Fruit fly (Drosophila melanogaster) whole organism, embryonic: ENCODE measurements around the gene nAChRalpha7.

Experiments used
- Aef1 ChIP-seq: fragments of 200-800 bp; sonication (Bioruptor generic); IDR thresholded peaks from 3 replicates; pipeline ENCODE4 v1.3.6; 2022; ENCODE audit warnings: missing biosample characterization, missing genetic modification characterization
- Antp ChIP-seq: fragments of 200-800 bp; sonication (Bioruptor generic); optimal IDR thresholded peaks from 3 replicates; lab custom pipeline; 2016; ENCODE audit warnings: missing biosample characterization, missing genetic modification characterization
- Awh ChIP-seq: fragments of 200-800 bp; sonication (Bioruptor generic); IDR thresholded peaks from 2 replicates; pipeline ENCODE4, ENCODE4 v1.3.6; 2022; ENCODE audit warnings: missing biosample characterization, missing genetic modification characterization
- B-H2 ChIP-seq: fragments of 200-800 bp; sonication (Bioruptor generic); optimal IDR thresholded peaks from 2 replicates; lab custom pipeline; 2018; ENCODE audit warnings: missing biosample characterization, mild to moderate bottlenecking, missing genetic modification characterization
- Bgb ChIP-seq: fragments of 200-800 bp; sonication (Bioruptor generic); IDR thresholded peaks from 2 replicates; pipeline ENCODE4 v1.3.6; 2022; ENCODE audit warnings: missing biosample characterization, missing genetic modification characterization; ENCODE audit not compliant: partially characterized antibody
- CG11723 ChIP-seq: fragments of 200-800 bp; sonication (Bioruptor generic); optimal IDR thresholded peaks from 2 replicates; lab custom pipeline; 2017; ENCODE audit warnings: missing biosample characterization, mild to moderate bottlenecking, missing genetic modification characterization
- CG12071 ChIP-seq: fragments of 200-800 bp; sonication (Bioruptor generic); optimal IDR thresholded peaks from 3 replicates; lab custom pipeline; 2018; ENCODE audit warnings: missing biosample characterization, mild to moderate bottlenecking, missing genetic modification characterization
- CG13296 ChIP-seq: fragments of 200-800 bp; sonication (Bioruptor generic); optimal IDR thresholded peaks from 3 replicates; lab custom pipeline; 2018; ENCODE audit warnings: missing biosample characterization, mild to moderate bottlenecking, missing genetic modification characterization
- CG15269 ChIP-seq: fragments of 200-800 bp; sonication (Bioruptor generic); optimal IDR thresholded peaks from 2 replicates; lab custom pipeline; 2018; ENCODE audit warnings: missing biosample characterization, mild to moderate bottlenecking, missing genetic modification characterization, moderate library complexity
- CG16815 ChIP-seq: fragments of 200-800 bp; sonication (Bioruptor generic); optimal IDR thresholded peaks from 3 replicates; lab custom pipeline; 2017; ENCODE audit warnings: missing biosample characterization, mild to moderate bottlenecking, missing genetic modification characterization
- CG18476 ChIP-seq: fragments of 200-800 bp; sonication (Bioruptor generic); optimal IDR thresholded peaks from 2 replicates; lab custom pipeline; 2016; ENCODE audit warnings: missing biosample characterization, mild to moderate bottlenecking, missing genetic modification characterization
- CG3995 ChIP-seq: fragments of 200-800 bp; sonication (Bioruptor generic); optimal IDR thresholded peaks from 3 replicates; lab custom pipeline; 2016; ENCODE audit warnings: missing biosample characterization, missing genetic modification characterization
- CG42726 ChIP-seq: fragments of 200-800 bp; sonication (Bioruptor generic); IDR thresholded peaks from 2 replicates; pipeline ENCODE4 v1.3.6; 2022; ENCODE audit warnings: missing biosample characterization, missing genetic modification characterization; ENCODE audit not compliant: partially characterized antibody
- CG43689 ChIP-seq: fragments of 200-800 bp; sonication (Bioruptor generic); IDR thresholded peaks from 2 replicates; pipeline ENCODE4 v1.3.6; 2022; ENCODE audit warnings: missing biosample characterization, missing genetic modification characterization
- CG6272 ChIP-seq: fragments of 200-800 bp; sonication (Bioruptor generic); IDR thresholded peaks from 2 replicates; pipeline ENCODE4 v1.3.6; 2022; ENCODE audit warnings: missing biosample characterization, missing genetic modification characterization
- CG7271 ChIP-seq: fragments of 200-800 bp; sonication (Bioruptor generic); optimal IDR thresholded peaks from 2 replicates; lab custom pipeline; 2018; ENCODE audit warnings: missing biosample characterization, mild to moderate bottlenecking, missing genetic modification characterization, moderate library complexity
- CG9817 ChIP-seq: fragments of 200-800 bp; sonication (Bioruptor generic); optimal IDR thresholded peaks from 2 replicates; lab custom pipeline; 2018; ENCODE audit warnings: missing biosample characterization, mild to moderate bottlenecking, missing genetic modification characterization, moderate library complexity
- Camta ChIP-seq: fragments of 200-800 bp; sonication (Bioruptor generic); optimal IDR thresholded peaks from 2 replicates; lab custom pipeline; 2016; ENCODE audit warnings: missing biosample characterization, missing genetic modification characterization
- CoRest ChIP-seq: fragments of 200-800 bp; sonication (Bioruptor generic); optimal IDR thresholded peaks from 3 replicates; lab custom pipeline; 2018; ENCODE audit warnings: missing biosample characterization, mild to moderate bottlenecking, missing genetic modification characterization, moderate library complexity
- D19B ChIP-seq: fragments of 200-800 bp; sonication (Bioruptor generic); optimal IDR thresholded peaks from 2 replicates; lab custom pipeline; 2017; ENCODE audit warnings: missing biosample characterization, mild to moderate bottlenecking, missing genetic modification characterization
- Doc2 ChIP-seq: fragments of 200-800 bp; sonication (Bioruptor generic); IDR thresholded peaks from 2 replicates; pipeline ENCODE4 v1.3.6; 2022; ENCODE audit warnings: missing biosample characterization, missing genetic modification characterization
- Dref ChIP-seq: fragments of 200-800 bp; sonication (Bioruptor generic); IDR thresholded peaks from 2 replicates; pipeline ENCODE4 v1.3.6; 2022; ENCODE audit warnings: missing biosample characterization, missing genetic modification characterization
- Gug ChIP-seq: fragments of 200-800 bp; sonication (Bioruptor generic); IDR thresholded peaks from 4 replicates; pipeline ENCODE4 v1.3.6; 2022; ENCODE audit warnings: missing biosample characterization, missing genetic modification characterization
- HLH54F ChIP-seq: fragments of 200-800 bp; sonication (Bioruptor generic); optimal IDR thresholded peaks from 3 replicates; lab custom pipeline; 2016; ENCODE audit warnings: missing biosample characterization, missing genetic modification characterization
- Hey ChIP-seq: fragments of 200-800 bp; sonication (Bioruptor generic); optimal IDR thresholded peaks from 3 replicates; lab custom pipeline; 2018; ENCODE audit warnings: missing biosample characterization, mild to moderate bottlenecking, missing genetic modification characterization
- MBD-R2 ChIP-seq: fragments of 200-800 bp; sonication (Bioruptor generic); IDR thresholded peaks from 2 replicates; pipeline ENCODE4 v1.3.6; 2022; ENCODE audit warnings: missing biosample characterization, missing genetic modification characterization
- Mes4 ChIP-seq: fragments of 200-800 bp; sonication (Bioruptor generic); optimal IDR thresholded peaks from 2 replicates; lab custom pipeline; 2016; ENCODE audit warnings: missing biosample characterization, missing genetic modification characterization
- Ptx1 ChIP-seq: fragments of 200-800 bp; sonication (Bioruptor generic); IDR thresholded peaks from 2 replicates; pipeline ENCODE4 v1.3.6; 2022; ENCODE audit warnings: missing biosample characterization, missing genetic modification characterization
- Sox102F ChIP-seq: fragments of 200-800 bp; sonication (Bioruptor generic); optimal IDR thresholded peaks from 2 replicates; lab custom pipeline; 2018; ENCODE audit warnings: missing biosample characterization, mild to moderate bottlenecking, missing genetic modification characterization, moderate library complexity
- Stat92E ChIP-seq, 3 experiments: fragments of >200 bp in 2 of 3; fragments of 200-800 bp in 1 of 3; sonication (Bioruptor generic) in 1 of 3; optimal IDR thresholded peaks; 2 replicates each; lab custom pipeline; 2017 to 2019; ENCODE audit warnings: missing biosample characterization in 3 of 3, missing genetic modification characterization in 3 of 3, mild to moderate bottlenecking in 1 of 3, moderate library complexity in 1 of 3
- al ChIP-seq: fragments of 200-800 bp; sonication (Bioruptor generic); IDR thresholded peaks from 2 replicates; pipeline ENCODE4 v1.3.6; 2022; ENCODE audit warnings: missing biosample characterization, missing genetic modification characterization
- amos ChIP-seq: fragments of 200-800 bp; sonication (Bioruptor generic); IDR thresholded peaks from 2 replicates; pipeline ENCODE4 v1.3.6; 2022; ENCODE audit warnings: missing biosample characterization, missing genetic modification characterization; ENCODE audit not compliant: partially characterized antibody
- bab2 ChIP-seq: fragments of 200-800 bp; sonication (Bioruptor generic); optimal IDR thresholded peaks from 2 replicates; lab custom pipeline; 2016; ENCODE audit warnings: missing biosample characterization, missing genetic modification characterization
- bsh ChIP-seq, 2 experiments: fragments of 200-800 bp; sonication (Bioruptor generic); optimal IDR thresholded peaks; 2 replicates each; lab custom pipeline; 2017 to 2018; ENCODE audit warnings: mild to moderate bottlenecking in 2 of 2, missing biosample characterization in 2 of 2, missing genetic modification characterization in 2 of 2, moderate library complexity in 1 of 2
- chn ChIP-seq: fragments of 200-800 bp; sonication (Bioruptor generic); optimal IDR thresholded peaks from 2 replicates; lab custom pipeline; 2016; ENCODE audit warnings: missing biosample characterization, missing genetic modification characterization
- crc ChIP-seq: fragments of 200-800 bp; sonication (Bioruptor generic); optimal IDR thresholded peaks from 2 replicates; lab custom pipeline; 2016; ENCODE audit warnings: missing biosample characterization, missing genetic modification characterization
- en ChIP-seq: fragments of 200-800 bp; sonication (Bioruptor generic); optimal IDR thresholded peaks from 2 replicates; lab custom pipeline; 2016; ENCODE audit warnings: missing biosample characterization, missing genetic modification characterization
- fd64A ChIP-seq: fragments of 200-800 bp; sonication (Bioruptor generic); optimal IDR thresholded peaks from 3 replicates; lab custom pipeline; 2018; ENCODE audit warnings: missing biosample characterization, mild to moderate bottlenecking, missing genetic modification characterization
- fru ChIP-seq: fragments of >200 bp; optimal IDR thresholded peaks from 2 replicates; lab custom pipeline; 2017
- gfzf ChIP-seq: fragments of 200-800 bp; sonication (Bioruptor generic); optimal IDR thresholded peaks from 2 replicates; lab custom pipeline; 2016; ENCODE audit warnings: missing biosample characterization, mild to moderate bottlenecking, missing genetic modification characterization, moderate library complexity
- hth ChIP-seq: fragments of >200 bp; optimal IDR thresholded peaks from 2 replicates; lab custom pipeline; 2017; ENCODE audit warnings: inconsistent platforms
- nmo ChIP-seq: fragments of 200-800 bp; sonication (Bioruptor generic); optimal IDR thresholded peaks from 2 replicates; lab custom pipeline; 2018; ENCODE audit warnings: missing biosample characterization, mild to moderate bottlenecking, missing genetic modification characterization, moderate library complexity
- org-1 ChIP-seq: fragments of 200-800 bp; sonication (Bioruptor generic); optimal IDR thresholded peaks from 2 replicates; lab custom pipeline; 2017; ENCODE audit warnings: missing biosample characterization, missing genetic modification characterization
- phol ChIP-seq: fragments of 200-800 bp; sonication (Bioruptor generic); optimal IDR thresholded peaks from 3 replicates; lab custom pipeline; 2018; ENCODE audit warnings: missing biosample characterization, mild to moderate bottlenecking, missing genetic modification characterization, moderate library complexity
- prd ChIP-seq, 3 experiments: fragments of >200 bp in 2 of 3; fragments of 200-800 bp in 1 of 3; sonication (Bioruptor generic) in 1 of 3; optimal IDR thresholded peaks in 2 of 3; IDR thresholded peaks in 1 of 3; 2 replicates in 2 of 3; 3 replicates in 1 of 3; pipeline versions ENCODE4 v1.3.6 to Lab custom; 2017 to 2022; ENCODE audit warnings: missing biosample characterization in 1 of 3, missing genetic modification characterization in 1 of 3
- pros ChIP-seq: fragments of 200-800 bp; sonication (Bioruptor generic); optimal IDR thresholded peaks from 3 replicates; lab custom pipeline; 2019; ENCODE audit warnings: missing biosample characterization, mild to moderate bottlenecking, missing genetic modification characterization, moderate library complexity
- shn ChIP-seq: fragments of 200-800 bp; sonication (Bioruptor generic); optimal IDR thresholded peaks from 3 replicates; lab custom pipeline; 2016; ENCODE audit warnings: missing biosample characterization, missing genetic modification characterization
- twi ChIP-seq: fragments of 200-800 bp; optimal IDR thresholded peaks from 2 replicates; lab custom pipeline; 2019; ENCODE audit warnings: missing biosample characterization, mild to moderate bottlenecking, missing genetic modification characterization, moderate library complexity
- vnd ChIP-seq: fragments of 200-800 bp; sonication (Bioruptor generic); IDR thresholded peaks from 3 replicates; pipeline ENCODE4 v1.3.6; 2022; ENCODE audit warnings: missing biosample characterization, missing genetic modification characterization; ENCODE audit not compliant: partially characterized antibody

Gene nAChRalpha7

dm6 chrX:19317058-19317767 lies 31.0 kb downstream of the nAChRalpha7 start (continued):
- TF ChIP-seq pros (GFP tag; lab: Kevin White, UChicago) = no peak
- no peak for TF ChIP-seq CG3995 (GFP tag; lab: Kevin White, UChicago)
- TF ChIP-seq CG13296 (GFP tag; lab: Kevin White, UChicago) = peak; percentile 61
- TF ChIP-seq bab2 = no peak
- no peak for TF ChIP-seq Antp (GFP tag; lab: Kevin White, UChicago)
- no peak for TF ChIP-seq CG11723 (GFP tag; lab: Kevin White, UChicago)
- TF ChIP-seq Hey (tag; lab: Kevin White, UChicago) = no peak
- peak; percentile 48 for TF ChIP-seq al (GFP tag; lab: Robert Waterston, UW)
- peak; percentile 75 for TF ChIP-seq CoRest (tag; lab: Kevin White, UChicago)
- TF ChIP-seq nmo (GFP tag; lab: Kevin White, UChicago) = peak; percentile 68
- TF ChIP-seq crc (GFP tag; lab: Kevin White, UChicago) = no peak
- TF ChIP-seq Ptx1 (GFP tag; lab: Robert Waterston, UW) = peak; percentile 65
- no peak for TF ChIP-seq Bgb (GFP tag; lab: Robert Waterston, UW)
- TF ChIP-seq Stat92E (GFP tag; optimal IDR thresholded peaks at IDR 0.05; lab: Kevin White, UChicago) = no peak
- no peak for TF ChIP-seq HLH54F (GFP tag; lab: Kevin White, UChicago)
- peak; percentile 75 for TF ChIP-seq Sox102F (GFP tag; lab: Kevin White, UChicago)
- TF ChIP-seq prd (optimal IDR thresholded peaks at IDR 0.05; lab: Kevin White, UChicago) = no peak
- TF ChIP-seq prd (GFP tag; IDR thresholded peaks at IDR 0.05; lab: Robert Waterston, UW) = peak; percentile 53
- peak; percentile 26 for TF ChIP-seq CG9817 (tag; lab: Kevin White, UChicago)
- TF ChIP-seq Mes4 (GFP tag; lab: Kevin White, UChicago) = no peak
- peak; percentile 22 for TF ChIP-seq B-H2 (GFP tag; lab: Kevin White, UChicago)
- TF ChIP-seq org-1 (GFP tag; lab: Kevin White, UChicago) = peak; percentile 43
- no peak for TF ChIP-seq CG42726 (GFP tag; lab: Robert Waterston, UW)
- no peak for TF ChIP-seq en (GFP tag; lab: Kevin White, UChicago)
- TF ChIP-seq CG16815 (GFP tag; lab: Kevin White, UChicago) = no peak
- 0 out of 2 replicates have a peak, but pooled peaks have one; percentile 18 for TF ChIP-seq Awh (GFP tag; lab: Robert Waterston, UW)
- TF ChIP-seq CG15269 (tag; lab: Kevin White, UChicago) = peak; percentile 75
- TF ChIP-seq gfzf (GFP tag; lab: Kevin White, UChicago) = no peak
- TF ChIP-seq CG7271 (tag; lab: Kevin White, UChicago) = no peak
- no peak for TF ChIP-seq Dref
- no peak for TF ChIP-seq Gug (GFP tag; lab: Robert Waterston, UW)
- peak; percentile 74 for TF ChIP-seq phol (tag; lab: Kevin White, UChicago)
- no peak for TF ChIP-seq MBD-R2 (GFP tag; lab: Robert Waterston, UW)
- TF ChIP-seq shn (GFP tag; lab: Kevin White, UChicago) = no peak
- TF ChIP-seq Aef1 (GFP tag; lab: Robert Waterston, UW) = peak; percentile 17; the same call in 1 of the 3 replicates
- TF ChIP-seq bsh (GFP tag; optimal IDR thresholded peaks at IDR 0.05; lab: Kevin White, UChicago) = peak in 1 of 2 experiments; percentile 69
- no peak for TF ChIP-seq Doc2 (GFP tag; lab: Robert Waterston, UW)
- TF ChIP-seq D19B = peak; percentile 2
- TF ChIP-seq twi = peak; percentile 25
- no peak for TF ChIP-seq CG6272 (GFP tag; lab: Robert Waterston, UW)
- TF ChIP-seq fd64A (GFP tag; lab: Kevin White, UChicago) = no peak
- TF ChIP-seq fru (lab: Kevin White, UChicago) = no peak
- TF ChIP-seq Camta (GFP tag; lab: Kevin White, UChicago) = peak; percentile 25
- TF ChIP-seq chn = no peak
- no peak for TF ChIP-seq CG12071
- no peak for TF ChIP-seq CG43689 (GFP tag; lab: Robert Waterston, UW)
- no peak for TF ChIP-seq vnd (GFP tag; lab: Robert Waterston, UW)
- no peak for TF ChIP-seq amos
- no peak for TF ChIP-seq hth
- no peak for TF ChIP-seq CG18476 (GFP tag; lab: Kevin White, UChicago)
